Fruit fly (Drosophila melanogaster) whole organism, embryonic: Measurements from ENCODE around the gene CG12522.

Experiments
- Ada2b ChIP-seq: fragments of 200-800 bp; sonication (Bioruptor generic); IDR thresholded peaks from 2 replicates; pipeline ENCODE4 v1.3.6; 2022; ENCODE audit warnings: missing biosample characterization, missing genetic modification characterization
- Aef1 ChIP-seq: fragments of 200-800 bp; sonication (Bioruptor generic); IDR thresholded peaks from 3 replicates; pipeline ENCODE4 v1.3.6; 2022; ENCODE audit warnings: missing biosample characterization, missing genetic modification characterization
- Bdp1 ChIP-seq: fragments of 200-800 bp; sonication (Bioruptor generic); optimal IDR thresholded peaks from 3 replicates; lab custom pipeline; 2016; ENCODE audit warnings: missing biosample characterization, missing genetic modification characterization
- CG10267 ChIP-seq: fragments of 200-800 bp; sonication (Bioruptor generic); optimal IDR thresholded peaks from 2 replicates; lab custom pipeline; 2018; ENCODE audit warnings: missing biosample characterization, mild to moderate bottlenecking, missing genetic modification characterization, moderate library complexity
- CG10431 ChIP-seq: fragments of 200-800 bp; sonication (Bioruptor generic); optimal IDR thresholded peaks from 3 replicates; lab custom pipeline; 2018; ENCODE audit warnings: missing biosample characterization, mild to moderate bottlenecking, missing genetic modification characterization
- CG13424 ChIP-seq: fragments of 200-800 bp; sonication (Bioruptor generic); optimal IDR thresholded peaks from 2 replicates; lab custom pipeline; 2019; ENCODE audit warnings: missing biosample characterization, mild to moderate bottlenecking, missing genetic modification characterization, moderate library complexity
- CG13775 ChIP-seq: fragments of 200-800 bp; sonication (Bioruptor generic); optimal IDR thresholded peaks from 3 replicates; lab custom pipeline; 2017; ENCODE audit warnings: missing biosample characterization, mild to moderate bottlenecking, missing genetic modification characterization
- CG13894 ChIP-seq: fragments of 200-800 bp; sonication (Bioruptor generic); optimal IDR thresholded peaks from 3 replicates; lab custom pipeline; 2018; ENCODE audit warnings: missing biosample characterization, mild to moderate bottlenecking, missing genetic modification characterization, moderate library complexity
- CG15269 ChIP-seq: fragments of 200-800 bp; sonication (Bioruptor generic); optimal IDR thresholded peaks from 2 replicates; lab custom pipeline; 2018; ENCODE audit warnings: missing biosample characterization, mild to moderate bottlenecking, missing genetic modification characterization, moderate library complexity
- CG17361 ChIP-seq: fragments of 200-800 bp; sonication (Bioruptor generic); IDR thresholded peaks from 3 replicates; pipeline ENCODE4 v1.3.6; 2022; ENCODE audit warnings: missing biosample characterization, missing genetic modification characterization
- CG17612 ChIP-seq: fragments of 200-800 bp; sonication (Bioruptor generic); IDR thresholded peaks from 2 replicates; pipeline ENCODE4 v1.3.6; 2022; ENCODE audit warnings: missing biosample characterization, missing genetic modification characterization
- CG1832 ChIP-seq: fragments of 200-800 bp; sonication (Bioruptor generic); optimal IDR thresholded peaks from 2 replicates; lab custom pipeline; 2017; ENCODE audit warnings: missing biosample characterization, mild to moderate bottlenecking, missing genetic modification characterization, inconsistent platforms
- CG30431 ChIP-seq: fragments of 200-800 bp; sonication (Bioruptor generic); optimal IDR thresholded peaks from 2 replicates; lab custom pipeline; 2017; ENCODE audit warnings: missing biosample characterization, missing genetic modification characterization
- CG3407 ChIP-seq: fragments of 200-800 bp; sonication (Bioruptor generic); optimal IDR thresholded peaks from 2 replicates; lab custom pipeline; 2018; ENCODE audit warnings: missing biosample characterization, mild to moderate bottlenecking, missing genetic modification characterization
- CG3847 ChIP-seq: fragments of 200-800 bp; sonication (Bioruptor generic); IDR thresholded peaks from 2 replicates; pipeline ENCODE4 v1.3.6; 2022; ENCODE audit warnings: missing biosample characterization, missing genetic modification characterization
- CG4282 ChIP-seq: fragments of 200-800 bp; sonication (Bioruptor generic); optimal IDR thresholded peaks from 2 replicates; lab custom pipeline; 2016; ENCODE audit warnings: missing biosample characterization, missing genetic modification characterization
- CG4328 ChIP-seq: fragments of 200-800 bp; sonication (Bioruptor generic); optimal IDR thresholded peaks from 3 replicates; lab custom pipeline; 2017; ENCODE audit warnings: missing biosample characterization, missing genetic modification reagents, missing genetic modification characterization
- CG6654 ChIP-seq: fragments of 200-800 bp; sonication (Bioruptor generic); optimal IDR thresholded peaks from 2 replicates; lab custom pipeline; 2017; ENCODE audit warnings: missing biosample characterization, mild to moderate bottlenecking, missing genetic modification characterization
- CG6689 ChIP-seq: fragments of 200-800 bp; sonication (Bioruptor generic); IDR thresholded peaks from 2 replicates; pipeline ENCODE4 v1.3.6; 2022; ENCODE audit warnings: missing biosample characterization, missing genetic modification characterization
- CG6813 ChIP-seq: fragments of 200-800 bp; sonication (Bioruptor generic); optimal IDR thresholded peaks from 2 replicates; lab custom pipeline; 2017; ENCODE audit warnings: missing biosample characterization, missing genetic modification characterization, mild to moderate bottlenecking, moderate library complexity, missing genetic modification reagents
- CG6854 ChIP-seq: fragments of 200-800 bp; sonication (Bioruptor generic); optimal IDR thresholded peaks from 3 replicates; lab custom pipeline; 2017; ENCODE audit warnings: missing biosample characterization, mild to moderate bottlenecking, missing genetic modification characterization
- CG8924 ChIP-seq: fragments of 200-800 bp; optimal IDR thresholded peaks from 3 replicates; lab custom pipeline; 2019; ENCODE audit warnings: missing biosample characterization, mild to moderate bottlenecking, missing genetic modification characterization, moderate library complexity
- CG9215 ChIP-seq: fragments of 200-800 bp; sonication (Bioruptor generic); IDR thresholded peaks from 2 replicates; pipeline ENCODE4 v1.3.6; 2022; ENCODE audit warnings: missing biosample characterization, missing genetic modification characterization
- CG9437 ChIP-seq: fragments of 200-800 bp; sonication (Bioruptor generic); optimal IDR thresholded peaks from 2 replicates; lab custom pipeline; 2018; ENCODE audit warnings: missing biosample characterization, mild to moderate bottlenecking, missing genetic modification characterization
- CG9932 ChIP-seq: fragments of 200-800 bp; sonication (Bioruptor generic); IDR thresholded peaks from 2 replicates; pipeline ENCODE4 v1.3.6; 2022; ENCODE audit warnings: missing biosample characterization, missing genetic modification characterization
- Gsc ChIP-seq: fragments of 200-800 bp; sonication (Bioruptor generic); IDR thresholded peaks from 2 replicates; pipeline ENCODE4 v1.3.6; 2022; ENCODE audit warnings: missing biosample characterization, missing genetic modification characterization
- Meics ChIP-seq: fragments of 200-800 bp; sonication (Bioruptor generic); optimal IDR thresholded peaks from 2 replicates; lab custom pipeline; 2017; ENCODE audit warnings: missing biosample characterization, mild to moderate bottlenecking, missing genetic modification characterization
- Mrtf ChIP-seq: fragments of 200-800 bp; sonication (Bioruptor generic); IDR thresholded peaks from 3 replicates; pipeline ENCODE4 v1.3.6; 2022; ENCODE audit warnings: missing biosample characterization, missing genetic modification characterization
- Oaz ChIP-seq: fragments of 200-800 bp; sonication (Bioruptor generic); IDR thresholded peaks from 2 replicates; pipeline ENCODE4 v1.3.6; 2022; ENCODE audit warnings: missing biosample characterization, missing genetic modification characterization
- Opbp ChIP-seq: fragments of 200-800 bp; sonication (Bioruptor generic); IDR thresholded peaks from 3 replicates; pipeline ENCODE4 v1.3.6; 2022; ENCODE audit warnings: missing biosample characterization, missing genetic modification characterization; ENCODE audit not compliant: partially characterized antibody
- Ravus ChIP-seq: fragments of 200-800 bp; sonication (Bioruptor generic); IDR thresholded peaks from 2 replicates; pipeline ENCODE4 v1.3.6; 2022; ENCODE audit warnings: missing biosample characterization, missing genetic modification characterization
- Rx ChIP-seq: fragments of 200-800 bp; sonication (Bioruptor generic); IDR thresholded peaks from 2 replicates; pipeline ENCODE4 v1.3.6; 2022; ENCODE audit warnings: missing biosample characterization, missing genetic modification characterization
- Vsx1 ChIP-seq: fragments of 200-800 bp; sonication (Bioruptor generic); optimal IDR thresholded peaks from 2 replicates; lab custom pipeline; 2017; ENCODE audit warnings: missing biosample characterization, mild to moderate bottlenecking, missing genetic modification characterization, missing genetic modification reagents
- al ChIP-seq: fragments of 200-800 bp; sonication (Bioruptor generic); IDR thresholded peaks from 2 replicates; pipeline ENCODE4 v1.3.6; 2022; ENCODE audit warnings: missing biosample characterization, missing genetic modification characterization
- ato ChIP-seq: fragments of 200-800 bp; sonication (Bioruptor generic); IDR thresholded peaks from 2 replicates; pipeline ENCODE4 v1.3.6; 2022; ENCODE audit warnings: missing biosample characterization, missing genetic modification characterization; ENCODE audit not compliant: partially characterized antibody
- chif ChIP-seq, 2 experiments: fragments of 200-800 bp; sonication (Bioruptor generic); optimal IDR thresholded peaks; 3 replicates each; lab custom pipeline; 2016; ENCODE audit warnings: missing biosample characterization in 2 of 2, missing genetic modification characterization in 2 of 2
- ems ChIP-seq: fragments of 200-800 bp; sonication (Bioruptor generic); optimal IDR thresholded peaks from 3 replicates; lab custom pipeline; 2016; ENCODE audit warnings: missing biosample characterization, missing genetic modification characterization
- ewg ChIP-seq: fragments of 200-800 bp; sonication (Bioruptor generic); optimal IDR thresholded peaks from 3 replicates; lab custom pipeline; 2017; ENCODE audit warnings: mild to moderate bottlenecking, missing biosample characterization, missing genetic modification reagents, missing genetic modification characterization
- ftz-f1 ChIP-seq: fragments of 200-800 bp; sonication (Bioruptor generic); optimal IDR thresholded peaks from 2 replicates; lab custom pipeline; 2016; ENCODE audit warnings: missing biosample characterization, missing genetic modification characterization
- jigr1 ChIP-seq: fragments of 200-800 bp; sonication (Bioruptor generic); IDR thresholded peaks from 3 replicates; pipeline ENCODE4 v1.3.6; 2022; ENCODE audit warnings: missing biosample characterization, missing genetic modification characterization
- klu ChIP-seq: fragments of 200-800 bp; sonication (Bioruptor generic); IDR thresholded peaks from 2 replicates; pipeline ENCODE4 v1.3.6; 2022; ENCODE audit warnings: missing biosample characterization, missing genetic modification characterization
- nerfin-2 ChIP-seq: fragments of 200-800 bp; sonication (Bioruptor generic); IDR thresholded peaks from 2 replicates; pipeline ENCODE4 v1.3.6; 2022; ENCODE audit warnings: missing biosample characterization, missing genetic modification characterization; ENCODE audit not compliant: partially characterized antibody
- ro ChIP-seq: fragments of 200-800 bp; sonication (Bioruptor generic); IDR thresholded peaks from 2 replicates; pipeline ENCODE4 v1.3.6; 2022; ENCODE audit warnings: missing biosample characterization, missing genetic modification characterization
- row ChIP-seq: fragments of 200-800 bp; sonication (Bioruptor generic); IDR thresholded peaks from 3 replicates; pipeline ENCODE4 v1.3.6; 2022; ENCODE audit warnings: missing biosample characterization, missing genetic modification characterization
- sisA ChIP-seq: fragments of 200-800 bp; sonication (Bioruptor generic); IDR thresholded peaks from 2 replicates; pipeline ENCODE4 v1.3.6; 2022; ENCODE audit warnings: missing biosample characterization, missing genetic modification characterization
- stc ChIP-seq: fragments of 200-800 bp; sonication (Bioruptor generic); IDR thresholded peaks from 2 replicates; pipeline ENCODE4 v1.3.6; 2022; ENCODE audit warnings: missing biosample characterization, missing genetic modification characterization
- sug ChIP-seq: fragments of 200-800 bp; optimal IDR thresholded peaks from 2 replicates; lab custom pipeline; 2019; ENCODE audit warnings: missing biosample characterization, mild to moderate bottlenecking, missing genetic modification characterization, moderate library complexity
- vvl ChIP-seq: fragments of 200-800 bp; sonication (Bioruptor generic); IDR thresholded peaks from 2 replicates; pipeline ENCODE4 v1.3.6; 2022; ENCODE audit warnings: missing biosample characterization, missing genetic modification characterization
- zfh1 ChIP-seq: fragments of 200-800 bp; sonication (Bioruptor generic); IDR thresholded peaks from 3 replicates; pipeline ENCODE4 v1.3.6; 2022; ENCODE audit warnings: missing biosample characterization, missing genetic modification characterization

CG12522 gene

dm6 chr3L:11074043-11074853, 33.8 kb upstream of the CG12522 start, which contains the start of the genes Pfdn2 and Noc1 (continued):
- TF ChIP-seq chif (GFP tag; optimal IDR thresholded peaks at IDR 0.05; lab: Kevin White, UChicago) (no peak), CG3847 (GFP tag; lab: Robert Waterston, UW) (0 out of 2 replicates have a peak, but pooled peaks have one; percentile 26), CG1832 (no peak), CG13775 (GFP tag; lab: Kevin White, UChicago) (peak; percentile 64), ems (GFP tag; lab: Kevin White, UChicago) (no peak), Vsx1 (no peak), CG17612 (GFP tag; lab: Robert Waterston, UW) (no peak), ato (GFP tag; lab: Robert Waterston, UW) (no peak), CG9932 (GFP tag; lab: Robert Waterston, UW) (peak; percentile 73), CG13424 (tag; lab: Kevin White, UChicago) (peak; percentile 73), CG6654 (no peak), jigr1 (GFP tag; lab: Robert Waterston, UW) (0 out of 3 replicates have a peak, but pooled peaks have one; percentile 27), ro (no peak), ftz-f1 (GFP tag; lab: Kevin White, UChicago) (no peak), nerfin-2 (GFP tag; lab: Robert Waterston, UW) (no peak), klu (GFP tag; lab: Robert Waterston, UW) (no peak), Ravus (GFP tag; lab: Robert Waterston, UW) (no peak), ewg (GFP tag; lab: Kevin White, UChicago) (peak; percentile 53), CG6813 (GFP tag; lab: Kevin White, UChicago) (no peak), CG3407 (GFP tag; lab: Kevin White, UChicago) (no peak), CG6689 (GFP tag; lab: Robert Waterston, UW) (peak; percentile 36; the same call in 1 of the 2 replicates), CG17361 (GFP tag; lab: Robert Waterston, UW) (no peak; the same call in 1 of the 3 replicates), CG8924 (tag; lab: Kevin White, UChicago) (peak; percentile 50), Rx (GFP tag; lab: Robert Waterston, UW) (no peak), Gsc (GFP tag; lab: Robert Waterston, UW) (no peak), Mrtf (GFP tag; lab: Robert Waterston, UW) (no peak), CG4282 (GFP tag; lab: Kevin White, UChicago) (no peak), CG15269 (tag; lab: Kevin White, UChicago) (no peak), Oaz (GFP tag; lab: Robert Waterston, UW) (no peak), CG4328 (no peak), zfh1 (GFP tag; lab: Robert Waterston, UW) (peak; percentile 52; the same call in 2 of the 3 replicates), CG6854 (GFP tag; lab: Kevin White, UChicago) (no peak), sisA (GFP tag; lab: Robert Waterston, UW) (peak; percentile 59), al (GFP tag; lab: Robert Waterston, UW) (peak; percentile 60; the same call in 1 of the 2 replicates), Opbp (GFP tag; lab: Robert Waterston, UW) (no peak), vvl (GFP tag; lab: Robert Waterston, UW) (peak; percentile 26; the same call in 1 of the 2 replicates), CG9215 (peak; percentile 39; the same call in 1 of the 2 replicates), Meics (GFP tag; lab: Kevin White, UChicago) (peak; percentile 100), CG10431 (GFP tag; lab: Kevin White, UChicago) (no peak), CG13894 (tag; lab: Kevin White, UChicago) (no peak), sug (tag; lab: Kevin White, UChicago) (peak; percentile 58), Ada2b (GFP tag; lab: Robert Waterston, UW) (peak; percentile 53; the same call in 1 of the 2 replicates), Aef1 (peak; percentile 55; the same call in 1 of the 3 replicates), row (GFP tag; lab: Robert Waterston, UW) (peak; percentile 87), CG9437 (GFP tag; lab: Kevin White, UChicago) (peak; percentile 31), CG10267 (tag; lab: Kevin White, UChicago) (peak; percentile 60), Bdp1 (GFP tag; lab: Kevin White, UChicago) (no peak), stc (GFP tag; lab: Robert Waterston, UW) (0 out of 2 replicates have a peak, but pooled peaks have one; percentile 25), CG30431 (GFP tag; lab: Kevin White, UChicago) (no peak)
